Fruit fly (Drosophila melanogaster): ENCODE data around the gene CG2767.

DNA sequence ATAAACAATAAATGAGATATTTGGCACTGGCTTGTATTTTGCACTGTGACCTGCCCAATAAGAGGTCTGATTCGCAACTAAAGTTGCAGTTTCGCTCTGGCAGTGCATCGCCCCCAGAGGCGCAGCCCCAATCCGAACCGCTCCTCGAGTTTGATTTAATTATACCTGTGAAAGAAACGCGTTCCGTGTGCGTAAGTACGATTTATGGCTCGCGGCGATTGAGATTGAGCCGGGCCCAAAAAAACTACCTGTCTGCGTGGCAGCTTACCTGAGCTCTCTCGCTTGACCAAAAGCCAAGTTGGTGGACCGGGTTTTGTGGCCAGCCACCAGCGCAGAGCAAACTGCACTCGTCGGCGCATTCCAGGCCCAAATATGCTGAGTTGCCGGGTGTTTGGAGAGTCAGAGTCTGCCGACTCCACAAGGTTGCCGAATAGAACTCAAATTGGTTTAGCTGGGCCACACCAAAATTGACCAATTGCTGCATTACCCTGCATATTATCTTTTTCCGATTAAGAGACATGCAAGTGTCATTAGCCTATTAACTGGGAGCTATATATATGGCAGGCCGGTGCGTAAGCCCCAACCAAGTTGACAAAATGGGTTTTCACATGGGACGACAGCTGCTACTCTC is 29.4 kb downstream of the CG2767 start, which contains the start of the genes CD98hc and Os-C:
- no peak for TF ChIP-seq Mio (GFP tag; optimal IDR thresholded peaks at IDR 0.05)
- no peak for TF ChIP-seq brk (GFP tag; optimal IDR thresholded peaks at IDR 0.05)
- no peak for TF ChIP-seq Vsx2 (GFP tag; optimal IDR thresholded peaks at IDR 0.05; ENCODE audit: partially characterized antibody)
- no peak for TF ChIP-seq psq (GFP tag; optimal IDR thresholded peaks at IDR 0.05)
- no peak for TF ChIP-seq br (GFP tag; optimal IDR thresholded peaks at IDR 0.05)
- no peak for TF ChIP-seq Dif (GFP tag; optimal IDR thresholded peaks at IDR 0.05; ENCODE audit: partially characterized antibody)
- no peak for TF ChIP-seq Abd-B (GFP tag; optimal IDR thresholded peaks at IDR 0.05)
- TF ChIP-seq HLH106 (tag; optimal IDR thresholded peaks at IDR 0.05) = no peak
- TF ChIP-seq rgr (GFP tag; optimal IDR thresholded peaks at IDR 0.05) = no peak

Measured in whole organism, wandering third instar larva.